Fruit fly (Drosophila melanogaster) whole organism, embryonic: ENCODE measurements around the gene loaf.
A peak's percentile ranks its signal among the peaks of the same experiment; 100 is the strongest.

ENCODE experiments used
- CG10462 ChIP-seq: fragments of 200-800 bp; sonication (Bioruptor generic); optimal IDR thresholded peaks from 2 replicates; lab custom pipeline; 2016; ENCODE audit warnings: missing biosample characterization, missing genetic modification characterization
- CG11560 ChIP-seq: fragments of 200-800 bp; sonication (Bioruptor generic); IDR thresholded peaks from 3 replicates; pipeline ENCODE4 v1.3.6; 2022; ENCODE audit warnings: missing biosample characterization, missing genetic modification characterization
- CG11723 ChIP-seq: fragments of 200-800 bp; sonication (Bioruptor generic); optimal IDR thresholded peaks from 2 replicates; lab custom pipeline; 2017; ENCODE audit warnings: missing biosample characterization, mild to moderate bottlenecking, missing genetic modification characterization
- CG12219 ChIP-seq: fragments of 200-800 bp; sonication (Bioruptor generic); optimal IDR thresholded peaks from 3 replicates; lab custom pipeline; 2018; ENCODE audit warnings: missing biosample characterization, mild to moderate bottlenecking, missing genetic modification characterization
- CG17359 ChIP-seq: fragments of 200-800 bp; sonication (Bioruptor generic); optimal IDR thresholded peaks from 3 replicates; lab custom pipeline; 2018; ENCODE audit warnings: missing biosample characterization, mild to moderate bottlenecking, missing genetic modification characterization, moderate library complexity
- CG17802 ChIP-seq: fragments of 200-800 bp; sonication (Bioruptor generic); optimal IDR thresholded peaks from 2 replicates; lab custom pipeline; 2018; ENCODE audit warnings: missing biosample characterization, mild to moderate bottlenecking, missing genetic modification characterization, moderate library complexity
- CG18476 ChIP-seq: fragments of 200-800 bp; sonication (Bioruptor generic); optimal IDR thresholded peaks from 2 replicates; lab custom pipeline; 2016; ENCODE audit warnings: missing biosample characterization, mild to moderate bottlenecking, missing genetic modification characterization
- CG2120 ChIP-seq: fragments of 200-800 bp; sonication (Bioruptor generic); optimal IDR thresholded peaks from 3 replicates; lab custom pipeline; 2016; ENCODE audit warnings: missing biosample characterization, missing genetic modification characterization
- CG3847 ChIP-seq: fragments of 200-800 bp; sonication (Bioruptor generic); IDR thresholded peaks from 2 replicates; pipeline ENCODE4 v1.3.6; 2022; ENCODE audit warnings: missing biosample characterization, missing genetic modification characterization
- CG4328 ChIP-seq: fragments of 200-800 bp; sonication (Bioruptor generic); optimal IDR thresholded peaks from 3 replicates; lab custom pipeline; 2017; ENCODE audit warnings: missing biosample characterization, missing genetic modification reagents, missing genetic modification characterization
- CG6813 ChIP-seq: fragments of 200-800 bp; sonication (Bioruptor generic); optimal IDR thresholded peaks from 2 replicates; lab custom pipeline; 2017; ENCODE audit warnings: missing biosample characterization, missing genetic modification characterization, mild to moderate bottlenecking, moderate library complexity, missing genetic modification reagents
- CG7839 ChIP-seq: fragments of 200-800 bp; sonication (Bioruptor generic); optimal IDR thresholded peaks from 3 replicates; lab custom pipeline; 2018; ENCODE audit warnings: missing biosample characterization, mild to moderate bottlenecking, missing genetic modification characterization, moderate library complexity
- CG9609 ChIP-seq: fragments of 200-800 bp; sonication (Bioruptor generic); optimal IDR thresholded peaks from 3 replicates; lab custom pipeline; 2016; ENCODE audit warnings: missing biosample characterization, missing genetic modification characterization
- CG9817 ChIP-seq: fragments of 200-800 bp; sonication (Bioruptor generic); optimal IDR thresholded peaks from 2 replicates; lab custom pipeline; 2018; ENCODE audit warnings: missing biosample characterization, mild to moderate bottlenecking, missing genetic modification characterization, moderate library complexity
- D ChIP-seq, 2 experiments: fragments of 200-800 bp in 1 of 2; fragments of >200 bp in 1 of 2; sonication (Bioruptor generic) in 1 of 2; optimal IDR thresholded peaks; 2 replicates in 1 of 2; 3 replicates in 1 of 2; lab custom pipeline; 2017; ENCODE audit warnings: mild to moderate bottlenecking in 1 of 2, missing biosample characterization in 1 of 2, missing genetic modification characterization in 1 of 2, missing genetic modification reagents in 1 of 2
- Dad ChIP-seq: fragments of 200-800 bp; sonication (Bioruptor generic); optimal IDR thresholded peaks from 3 replicates; lab custom pipeline; 2016; ENCODE audit warnings: missing biosample characterization, missing genetic modification characterization
- Dbx ChIP-seq: fragments of 200-800 bp; sonication (Bioruptor generic); IDR thresholded peaks from 3 replicates; pipeline ENCODE4 v1.3.6; 2022; ENCODE audit warnings: missing biosample characterization, missing genetic modification characterization
- Doc3 ChIP-seq: fragments of 200-800 bp; sonication (Bioruptor generic); IDR thresholded peaks from 3 replicates; pipeline ENCODE4 v1.3.6; 2022; ENCODE audit warnings: missing biosample characterization, missing genetic modification characterization; ENCODE audit not compliant: partially characterized antibody
- Dref ChIP-seq: fragments of 200-800 bp; sonication (Bioruptor generic); IDR thresholded peaks from 2 replicates; pipeline ENCODE4 v1.3.6; 2022; ENCODE audit warnings: missing biosample characterization, missing genetic modification characterization
- Hr3 ChIP-seq: fragments of 200-800 bp; sonication (Bioruptor generic); optimal IDR thresholded peaks from 3 replicates; lab custom pipeline; 2016; ENCODE audit warnings: missing biosample characterization, missing genetic modification characterization
- Jarid2 ChIP-seq: fragments of 200-800 bp; sonication (Bioruptor generic); optimal IDR thresholded peaks from 3 replicates; lab custom pipeline; 2017; ENCODE audit warnings: mild to moderate bottlenecking, missing biosample characterization, missing genetic modification reagents, missing genetic modification characterization
- Lim3 ChIP-seq: fragments of 200-800 bp; sonication (Bioruptor generic); IDR thresholded peaks from 2 replicates; pipeline ENCODE4 v1.3.6; 2022; ENCODE audit warnings: missing biosample characterization, missing genetic modification characterization
- Max ChIP-seq: fragments of 200-800 bp; sonication (Bioruptor generic); optimal IDR thresholded peaks from 2 replicates; lab custom pipeline; 2016; ENCODE audit warnings: missing biosample characterization, mild to moderate bottlenecking, missing genetic modification characterization
- Mrtf ChIP-seq: fragments of 200-800 bp; sonication (Bioruptor generic); IDR thresholded peaks from 3 replicates; pipeline ENCODE4 v1.3.6; 2022; ENCODE audit warnings: missing biosample characterization, missing genetic modification characterization
- Oli ChIP-seq: fragments of 200-800 bp; sonication (Bioruptor generic); optimal IDR thresholded peaks from 2 replicates; lab custom pipeline; 2018; ENCODE audit warnings: missing biosample characterization, mild to moderate bottlenecking, missing genetic modification characterization, moderate library complexity
- Opbp ChIP-seq: fragments of 200-800 bp; sonication (Bioruptor generic); IDR thresholded peaks from 3 replicates; pipeline ENCODE4 v1.3.6; 2022; ENCODE audit warnings: missing biosample characterization, missing genetic modification characterization; ENCODE audit not compliant: partially characterized antibody
- Ravus ChIP-seq: fragments of 200-800 bp; sonication (Bioruptor generic); IDR thresholded peaks from 2 replicates; pipeline ENCODE4 v1.3.6; 2022; ENCODE audit warnings: missing biosample characterization, missing genetic modification characterization
- Rx ChIP-seq: fragments of 200-800 bp; sonication (Bioruptor generic); IDR thresholded peaks from 2 replicates; pipeline ENCODE4 v1.3.6; 2022; ENCODE audit warnings: missing biosample characterization, missing genetic modification characterization
- Sin3A ChIP-seq: fragments of >200 bp; optimal IDR thresholded peaks from 2 replicates; lab custom pipeline; 2018
- Trl ChIP-seq, 3 experiments: fragments of >200 bp in 2 of 3; fragments of 200-800 bp in 1 of 3; sonication (Bioruptor generic) in 1 of 3; optimal IDR thresholded peaks; 2 replicates in 1 of 3; 3 replicates in 2 of 3; lab custom pipeline; 2016 to 2017; ENCODE audit warnings: missing biosample characterization in 1 of 3, missing genetic modification characterization in 1 of 3
- ash1 ChIP-seq: fragments of 200-800 bp; sonication (Bioruptor generic); optimal IDR thresholded peaks from 2 replicates; lab custom pipeline; 2018; ENCODE audit warnings: missing biosample characterization, mild to moderate bottlenecking, missing genetic modification characterization
- corto ChIP-seq: fragments of 200-800 bp; sonication (Bioruptor generic); optimal IDR thresholded peaks from 2 replicates; lab custom pipeline; 2016; ENCODE audit warnings: missing biosample characterization, mild to moderate bottlenecking, missing genetic modification characterization, moderate library complexity
- crol ChIP-seq: fragments of 200-800 bp; sonication (Bioruptor generic); IDR thresholded peaks from 2 replicates; pipeline ENCODE4 v1.3.6; 2022; ENCODE audit warnings: missing biosample characterization, missing genetic modification characterization
- danr ChIP-seq: fragments of 200-800 bp; sonication (Bioruptor generic); IDR thresholded peaks from 2 replicates; pipeline ENCODE4 v1.3.6; 2022; ENCODE audit warnings: missing biosample characterization, missing genetic modification characterization
- dimm ChIP-seq: fragments of 200-800 bp; sonication (Bioruptor generic); IDR thresholded peaks from 2 replicates; pipeline ENCODE4 v1.3.6; 2022; ENCODE audit warnings: missing biosample characterization, missing genetic modification characterization
- dpn ChIP-seq, 2 experiments: fragments of 200-800 bp; sonication (Bioruptor generic); optimal IDR thresholded peaks; 3 replicates each; lab custom pipeline; 2016; ENCODE audit warnings: missing biosample characterization in 2 of 2, missing genetic modification characterization in 2 of 2
- gsb ChIP-seq: fragments of 200-800 bp; sonication (Bioruptor generic); IDR thresholded peaks from 2 replicates; pipeline ENCODE4 v1.3.6; 2022; ENCODE audit warnings: missing biosample characterization, missing genetic modification characterization
- hth ChIP-seq: fragments of >200 bp; optimal IDR thresholded peaks from 2 replicates; lab custom pipeline; 2017; ENCODE audit warnings: inconsistent platforms
- lilli ChIP-seq: fragments of 200-800 bp; sonication (Bioruptor generic); optimal IDR thresholded peaks from 3 replicates; lab custom pipeline; 2016; ENCODE audit warnings: missing biosample characterization, missing genetic modification characterization
- slou ChIP-seq: fragments of 200-800 bp; sonication (Bioruptor generic); optimal IDR thresholded peaks from 3 replicates; lab custom pipeline; 2016; ENCODE audit warnings: missing biosample characterization, missing genetic modification characterization
- so ChIP-seq: fragments of 200-800 bp; sonication (Bioruptor generic); IDR thresholded peaks from 3 replicates; pipeline ENCODE4 v1.3.6; 2022; ENCODE audit warnings: missing biosample characterization, missing genetic modification characterization
- tgo ChIP-seq: fragments of 200-800 bp; sonication (Bioruptor generic); IDR thresholded peaks from 3 replicates; pipeline ENCODE4 v1.3.6; 2022; ENCODE audit warnings: missing biosample characterization, missing genetic modification characterization
- tna ChIP-seq: fragments of 200-800 bp; sonication (Bioruptor generic); IDR thresholded peaks from 2 replicates; pipeline ENCODE4 v1.3.6; 2022; ENCODE audit warnings: missing biosample characterization, missing genetic modification characterization; ENCODE audit not compliant: partially characterized antibody
- tup ChIP-seq: fragments of 200-800 bp; sonication (Bioruptor generic); optimal IDR thresholded peaks from 2 replicates; lab custom pipeline; 2016; ENCODE audit warnings: missing biosample characterization, mild to moderate bottlenecking, missing genetic modification characterization, moderate library complexity
- zen ChIP-seq: fragments of 200-800 bp; sonication (Bioruptor generic); optimal IDR thresholded peaks from 3 replicates; lab custom pipeline; 2018; ENCODE audit warnings: missing biosample characterization, mild to moderate bottlenecking, missing genetic modification characterization, moderate library complexity
- zen2 ChIP-seq: fragments of 200-800 bp; sonication (Bioruptor generic); IDR thresholded peaks from 3 replicates; pipeline ENCODE4 v1.3.6; 2022; ENCODE audit warnings: missing biosample characterization, missing genetic modification characterization; ENCODE audit not compliant: partially characterized antibody
- zf30C ChIP-seq: fragments of 200-800 bp; sonication (Bioruptor generic); optimal IDR thresholded peaks from 3 replicates; lab custom pipeline; 2018; ENCODE audit warnings: missing biosample characterization, mild to moderate bottlenecking, missing genetic modification characterization
- zfh2 ChIP-seq: fragments of 200-800 bp; sonication (Bioruptor generic); optimal IDR thresholded peaks from 2 replicates; lab custom pipeline; 2016; ENCODE audit warnings: missing biosample characterization, missing genetic modification characterization

loaf gene

DNA sequence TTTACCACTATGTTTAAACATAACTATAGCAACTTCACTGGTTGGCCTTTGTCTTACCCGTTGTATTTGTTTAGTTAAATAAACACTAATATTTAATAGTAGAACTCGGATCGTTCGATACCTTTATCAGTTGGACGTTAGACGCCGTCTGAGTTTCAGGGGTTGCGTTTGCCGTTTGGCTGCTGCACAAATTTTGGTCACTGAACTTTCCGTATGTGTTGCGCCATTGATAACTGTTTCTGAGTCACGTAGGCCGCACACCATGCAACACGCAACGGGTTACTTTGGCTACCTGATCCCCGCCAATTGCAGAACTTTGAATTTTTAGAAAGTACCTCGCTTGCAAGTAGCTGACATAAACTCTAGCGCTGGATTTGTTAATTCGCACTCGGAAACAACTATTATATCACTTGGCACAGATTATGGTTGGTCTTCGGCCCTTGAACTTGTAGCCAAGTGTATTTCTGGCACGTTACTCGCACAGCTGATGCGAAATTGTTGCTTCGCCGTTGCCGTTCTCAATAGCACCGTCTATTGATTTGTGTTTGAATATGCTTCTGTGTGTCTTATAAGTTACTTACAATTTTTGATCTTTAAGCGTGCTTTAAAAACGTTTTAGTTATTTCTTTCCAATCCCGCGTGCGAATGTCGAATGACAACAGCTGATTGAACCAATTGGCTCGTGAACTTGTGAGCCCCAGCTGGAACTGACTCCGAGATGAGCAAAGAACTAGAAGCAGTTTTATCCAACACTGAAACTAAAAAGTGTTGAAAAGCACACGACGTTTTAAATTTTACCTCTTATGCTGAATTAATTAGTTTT is 69.5 kb downstream of the loaf start, which contains the start of gene Dph1 (continued):
- TF ChIP-seq dpn (GFP tag; optimal IDR thresholded peaks at IDR 0.05; lab: Kevin White, UChicago) (peak; percentile 82 to 88), CG7839 (tag; lab: Kevin White, UChicago) (peak; percentile 88), slou (GFP tag; lab: Kevin White, UChicago) (peak; percentile 58), CG18476 (peak; percentile 49), Rx (GFP tag; lab: Robert Waterston, UW) (peak; percentile 84), crol (GFP tag; lab: Robert Waterston, UW) (no peak), Doc3 (peak; percentile 15; the same call in 1 of the 3 replicates), corto (GFP tag; lab: Kevin White, UChicago) (peak; percentile 43), dimm (GFP tag; lab: Robert Waterston, UW) (no peak), Mrtf (peak; percentile 87; the same call in 2 of the 3 replicates), CG4328 (GFP tag; lab: Kevin White, UChicago) (peak; percentile 54), CG11723 (GFP tag; lab: Kevin White, UChicago) (peak; percentile 78), Sin3A (lab: Kevin White, UChicago) (peak; percentile 55), CG9817 (peak; percentile 66), Ravus (GFP tag; lab: Robert Waterston, UW) (peak; percentile 14; the same call in 1 of the 2 replicates), zen2 (GFP tag; lab: Robert Waterston, UW) (no peak), CG17802 (peak; percentile 76), tgo (GFP tag; lab: Robert Waterston, UW) (peak; percentile 87), Opbp (peak; percentile 46; the same call in 1 of the 3 replicates), Lim3 (GFP tag; lab: Robert Waterston, UW) (no peak), CG17359 (tag; lab: Kevin White, UChicago) (peak; percentile 85), Dbx (peak; percentile 48; the same call in 1 of the 3 replicates), lilli (GFP tag; lab: Kevin White, UChicago) (peak; percentile 87), zfh2 (GFP tag; lab: Kevin White, UChicago) (peak; percentile 52), Jarid2 (GFP tag; lab: Kevin White, UChicago) (peak; percentile 72), zen (peak; percentile 41), Dref (no peak), Max (GFP tag; lab: Kevin White, UChicago) (peak; percentile 46), tna (GFP tag; lab: Robert Waterston, UW) (no peak; the same call in 1 of the 2 replicates), zf30C (GFP tag; lab: Kevin White, UChicago) (no peak), CG11560 (peak; percentile 73), Dad (GFP tag; lab: Kevin White, UChicago) (peak; percentile 66), CG9609 (peak; percentile 83), CG6813 (GFP tag; lab: Kevin White, UChicago) (peak; percentile 84), tup (GFP tag; lab: Kevin White, UChicago) (peak; percentile 47), ash1 (GFP tag; lab: Kevin White, UChicago) (peak; percentile 2), gsb (peak; percentile 34; the same call in 1 of the 2 replicates), CG10462 (GFP tag; lab: Kevin White, UChicago) (peak; percentile 55), danr (peak; percentile 68; the same call in 1 of the 2 replicates), Hr3 (peak; percentile 65), Oli (tag; lab: Kevin White, UChicago) (peak; percentile 86), Trl (optimal IDR thresholded peaks at IDR 0.05; lab: Kevin White, UChicago) (no peak), Trl (GFP tag; optimal IDR thresholded peaks at IDR 0.05; lab: Kevin White, UChicago) (peak; percentile 78), D (optimal IDR thresholded peaks at IDR 0.05; lab: Kevin White, UChicago) (no peak), D (GFP tag; optimal IDR thresholded peaks at IDR 0.05; lab: Kevin White, UChicago) (peak; percentile 81), CG12219 (GFP tag; lab: Kevin White, UChicago) (peak; percentile 89), CG2120 (GFP tag; lab: Kevin White, UChicago) (peak; percentile 85), CG3847 (GFP tag; lab: Robert Waterston, UW) (peak; percentile 56), hth (lab: Kevin White, UChicago) (no peak), so (GFP tag; lab: Robert Waterston, UW) (peak; percentile 89)
